Fruit fly (Drosophila melanogaster) ovary, adult (tissue): ENCODE results near the gene CG2975.

Source experiments
- CG17801 ChIP-seq: fragments of 200-800 bp; optimal IDR thresholded peaks from 2 replicates; lab custom pipeline; 2019; ENCODE audit warnings: missing biosample characterization, mild to moderate bottlenecking, missing genetic modification characterization, moderate library complexity; ENCODE audit not compliant: partially characterized antibody

Gene CG2975

DNA sequence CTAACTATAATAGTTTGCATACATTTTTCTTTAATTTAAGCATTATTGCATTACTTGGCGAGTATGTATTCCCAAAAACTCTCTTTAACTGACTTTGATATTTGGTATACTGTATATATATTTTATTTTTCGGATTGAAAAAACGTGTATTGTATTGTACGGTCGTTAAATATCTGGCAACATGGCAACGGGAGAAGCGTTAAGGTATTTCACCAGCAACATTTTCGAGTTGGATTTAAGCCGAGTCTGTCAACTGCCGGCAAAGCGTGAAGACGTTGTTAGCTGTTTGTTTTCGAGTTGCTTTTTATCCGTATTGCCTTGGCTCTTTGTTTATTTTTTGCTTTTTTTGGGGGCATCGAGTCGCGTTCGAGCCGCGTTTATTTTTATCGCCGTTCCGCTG, at the start of gene CG2975:
TSS of gene CG2975 (plus strand) at position 275 of the 400 bp plus-strand sequence.
- TF ChIP-seq CG17801 (GFP tag; lab: Kevin White, UChicago), result no peak

DNA sequence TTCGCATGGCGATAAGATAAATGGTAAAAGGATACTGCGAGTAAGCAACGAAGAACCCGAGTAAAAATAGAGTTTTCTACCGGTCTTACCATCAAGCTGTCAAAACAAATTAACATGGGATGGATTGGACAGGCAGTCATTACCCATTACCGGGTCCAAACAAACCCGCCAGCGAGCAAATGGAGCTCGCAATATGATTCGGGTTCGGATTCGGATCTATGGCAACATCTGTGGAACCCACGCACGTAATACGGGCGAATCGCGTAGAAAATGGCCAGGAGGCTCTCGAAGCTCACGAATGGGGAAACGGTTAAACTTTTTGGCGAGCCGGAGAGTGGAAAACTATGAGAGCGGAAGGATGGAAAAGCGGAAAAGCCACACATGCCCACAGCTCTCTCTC, 42.7 kb upstream of the CG2975 start:
- TF ChIP-seq CG17801 (GFP tag; lab: Kevin White, UChicago), result no peak

DNA sequence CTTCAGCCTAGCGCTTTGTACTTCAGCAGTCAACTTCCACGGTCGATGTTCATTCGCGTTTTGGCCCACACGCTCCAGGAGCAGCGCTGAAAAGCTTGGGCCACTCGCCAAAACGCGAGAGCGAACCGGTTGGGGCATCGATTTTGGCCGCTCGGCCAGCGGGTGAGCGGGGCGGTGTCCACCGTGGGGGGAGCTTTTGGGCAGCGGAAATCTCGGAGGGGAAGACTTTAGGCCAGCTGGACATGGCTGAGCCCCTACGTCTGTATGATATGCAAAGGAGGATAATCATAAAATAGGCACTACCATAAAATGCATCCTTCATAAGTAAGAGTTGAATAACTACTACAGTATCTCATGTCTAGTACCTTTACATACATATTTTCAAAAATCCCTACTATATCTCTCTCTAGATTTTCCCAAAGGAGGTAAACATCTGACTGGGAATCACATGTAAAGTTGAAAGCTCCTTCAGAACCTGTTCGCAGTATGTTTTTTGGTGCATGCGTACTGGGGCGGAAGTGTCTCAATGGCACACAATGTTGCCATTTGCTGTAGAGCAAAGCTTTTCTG, 39.9 kb upstream of the CG2975 start, which contains the start of gene Syt1:
TSS of gene Syt1 (minus strand) at position 71 of the 570 bp plus-strand sequence.
- TF ChIP-seq CG17801 (GFP tag; lab: Kevin White, UChicago), result no peak

DNA sequence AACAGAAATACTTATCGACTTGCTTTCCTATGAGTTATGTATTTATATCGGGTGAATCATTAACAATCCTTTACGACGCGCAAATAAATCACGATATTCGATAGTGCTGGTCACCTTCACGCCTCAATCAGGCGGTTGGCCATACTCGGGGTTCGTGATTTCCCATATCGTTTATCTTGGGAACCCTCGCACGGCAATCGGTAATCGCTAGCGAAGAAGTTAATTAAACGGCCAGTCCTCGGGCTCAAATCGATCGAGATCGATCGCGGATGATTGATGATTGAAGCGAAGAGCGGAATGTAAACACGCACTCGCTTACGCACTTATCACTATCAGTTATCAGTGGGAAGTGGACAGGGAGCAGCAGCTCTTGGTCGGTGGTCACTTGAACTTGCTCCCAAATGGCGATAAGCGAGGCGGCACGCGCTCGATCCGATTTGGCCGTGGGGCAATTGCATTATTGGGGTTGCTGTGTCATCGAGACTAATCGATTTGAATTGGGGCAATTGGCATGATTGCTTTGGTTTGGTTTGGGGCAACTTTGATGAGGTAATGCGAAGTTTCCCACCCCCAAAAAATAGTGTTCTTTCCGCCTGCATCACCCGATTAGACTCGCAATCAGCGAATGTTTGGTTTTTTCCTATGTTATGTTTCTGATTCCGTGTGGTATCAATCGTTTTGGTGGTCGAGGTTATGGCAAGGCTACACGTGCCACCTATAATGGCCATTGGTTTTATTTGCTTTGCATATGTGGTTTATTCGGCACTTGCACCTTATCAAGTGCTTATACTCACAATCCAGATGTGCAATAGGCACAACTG, 38.8 kb upstream of the CG2975 start:
- TF ChIP-seq CG17801 (GFP tag; lab: Kevin White, UChicago), result no peak

DNA sequence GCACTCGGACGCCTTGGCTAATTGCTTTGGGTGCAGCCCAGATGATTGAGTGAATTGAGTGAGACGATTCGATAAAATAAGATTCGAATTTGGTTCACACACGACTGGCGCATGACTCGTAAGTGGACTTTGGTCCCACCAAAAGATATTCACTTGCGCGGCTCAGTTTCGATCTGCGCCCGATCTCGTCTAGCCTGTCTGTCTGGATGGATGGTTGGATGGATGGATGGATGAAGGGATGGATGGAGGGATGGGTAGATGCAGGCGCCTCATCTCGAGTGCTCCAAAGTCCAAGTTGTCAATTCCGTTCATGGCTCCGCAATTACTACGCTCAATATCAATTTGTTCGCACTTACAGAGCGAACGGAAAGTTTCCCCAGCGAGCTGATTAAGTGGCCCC, 37.4 kb upstream of the CG2975 start:
- TF ChIP-seq CG17801 (GFP tag; lab: Kevin White, UChicago), result no peak

DNA sequence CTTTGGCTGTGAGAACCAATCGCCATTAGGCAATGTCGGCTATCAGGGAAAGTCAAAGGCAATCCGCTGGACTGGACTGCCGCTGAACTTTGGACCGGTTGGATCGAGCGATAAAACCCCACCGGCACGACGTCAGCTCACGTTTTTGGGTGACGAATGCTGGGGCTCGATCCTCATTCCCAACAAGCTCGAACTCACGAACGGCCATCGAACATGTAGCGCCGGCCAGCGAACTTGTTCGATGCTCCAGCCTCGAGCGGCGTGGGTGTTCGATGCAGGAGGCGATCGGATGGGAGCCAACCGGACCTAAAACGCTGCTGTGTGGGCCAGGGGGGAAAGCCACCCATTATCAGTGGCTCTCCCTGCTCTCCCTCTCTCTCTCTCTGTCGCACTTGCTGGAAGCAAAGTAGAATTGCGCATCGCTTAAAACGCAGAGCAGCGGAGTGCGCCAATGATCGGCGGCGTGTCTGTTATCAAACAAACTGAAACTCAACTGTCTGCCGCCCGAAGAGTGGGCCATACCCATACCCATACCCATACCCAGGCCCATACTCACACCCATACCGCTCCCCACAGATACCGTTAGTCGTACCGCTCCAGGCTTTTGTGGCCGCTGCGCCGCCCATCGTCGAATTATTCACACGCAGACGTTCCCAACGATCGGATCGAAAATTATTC, 35.2 kb upstream of the CG2975 start, which contains the start of gene daw:
TSS of gene daw (plus strand) at position 628 of the 678 bp plus-strand sequence.
- no peak for TF ChIP-seq CG17801 (GFP tag; lab: Kevin White, UChicago)

DNA sequence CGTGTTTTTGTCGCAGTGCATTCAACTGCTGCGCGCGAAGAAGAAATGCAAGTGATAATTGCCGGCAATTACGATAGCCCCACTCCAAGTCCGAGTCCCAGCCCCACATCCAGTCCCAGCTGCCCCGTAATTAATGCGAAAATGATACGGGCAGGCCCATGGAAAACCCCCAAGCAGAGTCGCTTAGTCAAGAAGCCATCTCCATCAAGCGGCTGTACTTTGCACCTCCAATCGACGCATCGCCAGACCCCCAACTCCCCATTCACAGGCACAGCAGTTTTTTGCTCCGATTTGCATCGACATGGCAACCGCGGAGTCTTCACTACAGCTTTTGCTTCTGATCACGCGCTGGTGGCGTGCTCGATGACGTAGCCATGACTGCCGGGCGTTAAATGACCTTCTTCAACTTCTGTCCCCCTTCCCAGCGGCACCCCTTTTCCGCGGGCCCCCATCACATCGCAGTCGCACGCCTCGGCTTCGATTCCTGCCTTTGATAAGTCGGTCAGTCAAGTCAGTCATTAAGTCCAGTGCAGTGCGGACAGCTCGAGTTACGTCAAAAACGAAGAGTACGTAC, 33.6 kb upstream of the CG2975 start:
- no peak for TF ChIP-seq CG17801 (GFP tag; lab: Kevin White, UChicago)

DNA sequence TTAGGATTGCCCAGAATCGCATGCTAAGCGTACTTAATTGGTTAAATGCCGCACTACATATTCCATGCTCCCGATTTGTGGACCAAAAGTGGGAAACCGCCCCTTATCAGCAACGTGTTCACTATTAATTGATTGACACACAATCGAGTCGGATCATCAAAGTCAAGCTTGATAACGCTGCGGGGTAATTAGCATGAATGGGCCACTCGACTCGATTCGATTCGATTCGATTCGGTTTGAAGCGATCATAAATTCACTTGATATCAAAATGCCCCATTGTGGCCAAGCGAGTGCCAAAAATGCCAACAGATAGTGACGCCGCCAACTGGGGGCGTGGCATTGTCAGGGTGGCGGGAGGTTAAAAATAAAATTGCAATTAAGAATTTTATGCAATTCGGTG, 32.3 kb upstream of the CG2975 start:
- no peak for TF ChIP-seq CG17801 (GFP tag; lab: Kevin White, UChicago)

DNA sequence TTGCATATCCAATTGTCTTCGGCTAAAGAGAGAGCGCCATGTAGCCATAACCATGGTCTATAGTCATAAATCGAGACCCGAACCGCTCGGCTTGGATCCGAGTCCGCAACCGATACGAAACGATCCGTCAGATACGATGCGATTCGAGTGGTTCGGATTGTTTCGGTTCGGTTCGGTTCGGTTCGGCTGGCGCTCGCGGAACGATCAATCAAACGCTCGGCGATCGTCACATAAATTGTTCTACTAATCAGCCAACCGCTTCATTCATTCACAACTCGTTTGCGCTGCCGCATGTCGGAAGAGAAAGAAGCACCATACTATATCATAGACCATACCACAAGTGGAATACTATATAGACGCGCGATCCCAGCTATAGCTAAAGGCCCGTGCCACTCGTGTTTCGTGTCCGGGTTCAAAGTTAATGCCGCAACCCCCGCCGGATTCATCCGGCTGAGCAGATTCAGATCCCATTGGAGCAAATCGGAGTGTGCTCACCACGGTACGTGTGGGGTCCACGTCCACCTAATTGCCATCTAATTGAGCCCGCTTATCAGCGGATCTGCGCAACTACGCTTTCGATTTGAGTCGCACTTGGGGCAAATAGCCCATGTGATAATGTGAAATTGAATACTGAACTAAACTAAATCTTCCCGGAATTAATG, 31.8 kb upstream of the CG2975 start:
- TF ChIP-seq CG17801 (GFP tag; lab: Kevin White, UChicago), result no peak

DNA sequence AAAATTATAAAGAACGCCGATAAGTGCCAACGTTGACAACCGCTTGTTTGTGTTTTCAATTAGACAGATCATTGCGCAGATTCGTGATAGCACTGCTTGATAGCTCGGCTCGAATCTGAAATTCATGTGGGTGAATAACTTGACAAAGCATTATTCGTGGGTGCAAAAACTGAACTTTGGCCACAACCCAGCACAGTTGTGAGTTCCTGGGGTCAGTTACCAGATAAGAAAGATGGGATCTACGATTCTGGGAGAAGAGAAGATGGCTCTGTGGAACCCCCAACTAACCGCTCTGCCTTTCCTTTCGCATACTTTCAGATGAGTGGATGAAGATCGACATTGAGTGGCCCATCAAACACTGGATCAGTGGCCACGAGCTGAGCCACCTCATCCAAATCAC, 29.1 kb upstream of the CG2975 start:
- TF ChIP-seq CG17801 (GFP tag; lab: Kevin White, UChicago), result no peak

DNA sequence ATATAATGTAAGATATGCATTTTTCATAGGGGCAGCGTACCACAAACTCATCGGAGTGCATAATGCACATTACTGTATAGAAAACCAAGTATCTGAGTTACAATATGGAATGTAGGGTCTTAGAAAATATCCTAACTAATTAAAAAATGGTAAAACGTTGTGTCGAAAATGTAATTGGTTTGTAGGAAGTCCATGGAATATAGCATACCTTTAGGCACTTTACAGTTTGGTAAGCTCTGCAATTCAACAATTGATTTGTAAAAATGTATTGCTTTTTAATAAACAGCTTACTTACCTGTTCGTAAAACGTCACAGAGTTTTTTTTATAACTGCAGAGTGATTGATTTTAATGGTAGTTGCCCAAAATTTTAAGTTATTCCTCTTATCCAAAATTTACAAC, 27.8 kb upstream of the CG2975 start, which contains the start of gene CG2964:
TSS of gene CG2964 (plus strand) at position 301 of the 400 bp plus-strand sequence.
- TF ChIP-seq CG17801 (GFP tag; lab: Kevin White, UChicago), result no peak

DNA sequence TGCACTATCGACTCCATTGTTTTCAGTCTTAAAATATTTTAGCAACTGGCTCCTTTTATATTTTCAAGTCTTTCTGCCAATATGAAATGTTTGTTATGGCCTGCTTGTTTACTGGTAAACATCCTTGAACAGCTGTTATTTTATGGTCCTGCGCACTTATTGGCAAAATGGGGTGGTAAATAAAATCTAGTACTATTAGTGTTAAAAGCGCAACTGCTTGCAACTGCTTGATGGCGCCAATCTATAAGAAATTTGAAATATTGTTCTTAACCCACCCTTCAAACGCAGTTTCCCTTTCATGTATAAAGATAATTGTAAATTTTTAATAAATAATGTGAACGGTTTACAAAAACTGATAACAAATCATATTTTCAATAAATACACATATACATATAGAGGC, 24.3 kb upstream of the CG2975 start, which contains the start of gene G6P:
TSS of gene G6P (minus strand) at position 88 of the 400 bp plus-strand sequence.
- TF ChIP-seq CG17801 (GFP tag; lab: Kevin White, UChicago), result no peak

DNA sequence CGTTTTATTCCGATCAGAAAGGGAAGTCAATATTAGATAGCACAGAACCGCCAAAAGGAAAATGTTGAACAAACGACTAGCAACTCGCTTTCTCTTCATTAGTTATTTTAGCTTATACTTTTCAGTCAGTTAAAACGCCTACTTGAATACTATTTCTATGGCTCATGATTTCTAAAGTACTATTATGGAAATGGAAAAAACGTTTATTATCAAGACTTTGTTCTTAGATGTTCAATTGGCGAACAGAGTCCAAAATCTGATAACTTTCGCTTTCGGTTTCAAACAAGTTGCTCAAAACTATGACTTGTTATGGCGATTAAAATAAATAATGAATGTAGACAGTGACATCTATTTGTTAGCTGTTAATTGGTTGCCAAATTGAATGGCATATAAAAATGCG, 14.5 kb upstream of the CG2975 start, which contains the start of gene CG3123:
TSS of gene CG3123 (minus strand) at position 101 of the 400 bp plus-strand sequence.
- TF ChIP-seq CG17801 (GFP tag; lab: Kevin White, UChicago), result no peak

DNA sequence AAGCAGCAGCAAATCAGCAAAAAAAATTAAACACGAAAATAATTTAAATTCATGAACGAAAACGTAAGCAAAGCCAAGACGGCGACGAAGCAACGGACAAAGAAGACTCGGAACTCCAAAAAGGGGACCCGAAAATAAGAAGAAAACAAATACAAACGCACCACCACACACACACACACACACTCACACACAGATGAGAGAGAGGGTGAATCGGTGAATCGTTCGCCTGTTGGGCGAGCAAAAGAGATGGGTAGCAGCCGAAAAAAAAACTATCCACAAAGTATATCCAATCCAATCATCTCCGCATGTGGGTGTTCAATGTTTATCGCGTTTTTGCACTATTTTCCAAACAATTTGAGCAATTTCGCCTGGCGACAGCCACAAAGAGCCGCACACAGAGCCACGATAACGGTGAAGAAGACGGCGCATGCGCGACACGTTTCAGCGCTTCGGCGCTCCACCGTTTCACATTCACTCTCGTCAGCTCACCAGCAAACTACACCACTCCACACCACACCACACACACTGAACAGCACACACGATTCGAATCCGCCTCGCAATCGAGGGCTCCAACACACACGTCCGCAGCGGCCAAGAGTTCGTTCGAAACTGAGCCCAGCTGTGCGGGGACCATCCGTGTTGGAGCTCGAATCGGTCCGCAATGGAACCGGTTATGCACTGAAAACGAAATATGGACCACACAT, 10.1 kb upstream of the CG2975 start, which contains the start of gene Duox:
TSS of gene Duox (minus strand) at position 612 of the 704 bp plus-strand sequence.
- no peak for TF ChIP-seq CG17801 (GFP tag; lab: Kevin White, UChicago)
